Fruit fly (Drosophila melanogaster) Kc167 (cell line): ENCODE results near the gene wds.

ENCODE experiments used
- Myc ChIP-seq: fragments of >200 bp; optimal IDR thresholded peaks from 2 replicates; lab custom pipeline; 2017; ENCODE audit warnings: missing external identifiers
- Sin3A ChIP-seq: fragments of >200 bp; optimal IDR thresholded peaks from 2 replicates; lab custom pipeline; 2018; ENCODE audit warnings: missing external identifiers
- h ChIP-seq: fragments of >200 bp; optimal IDR thresholded peaks from 3 replicates; lab custom pipeline; 2018; ENCODE audit warnings: missing external identifiers
- insv ChIP-seq: fragments of >200 bp; optimal IDR thresholded peaks from 3 replicates; lab custom pipeline; 2018; ENCODE audit warnings: missing external identifiers
- psq ChIP-seq: fragments of >200 bp; optimal IDR thresholded peaks from 2 replicates; lab custom pipeline; 2017; ENCODE audit warnings: missing external identifiers

DNA sequence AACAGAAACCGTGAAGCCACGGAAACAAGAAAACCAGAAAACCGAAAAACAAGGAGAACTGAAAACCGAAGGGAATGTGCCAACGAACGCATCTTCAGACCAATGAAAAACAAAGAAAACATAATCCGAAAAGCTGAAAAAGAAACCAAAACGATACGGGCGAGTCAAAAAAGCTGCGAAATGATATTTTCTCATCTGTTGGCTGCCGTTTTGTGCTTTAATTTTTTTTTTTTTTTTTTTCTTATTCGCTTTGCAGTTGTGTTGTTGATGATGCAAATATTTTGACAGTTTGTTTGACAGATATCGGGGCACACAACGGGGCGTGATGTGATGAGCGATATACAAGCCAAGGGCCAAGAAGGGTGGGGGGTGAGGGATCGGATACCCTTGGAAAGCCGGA, 43.3 kb upstream of the wds start:
- no peak for TF ChIP-seq psq (lab: Kevin White, UChicago)
- TF ChIP-seq insv (lab: Kevin White, UChicago) = no peak
- TF ChIP-seq h (lab: Kevin White, UChicago) = no peak
- TF ChIP-seq Myc (lab: Kevin White, UChicago) = no peak
- no peak for TF ChIP-seq Sin3A (lab: Kevin White, UChicago)
